Fruit fly (Drosophila melanogaster): ENCODE data around the gene Nipsnap.

The Nipsnap gene

dm6 chrX:16082932-16083331 lies 9.6 kb upstream of the Nipsnap start, which contains the start of gene CG8958:
Gene CG8958, plus strand, starts transcription at chrX:16083232.
- no peak for TF ChIP-seq CG12605 (GFP tag; IDR thresholded peaks at IDR 0.05)
- TF ChIP-seq rn (GFP tag; IDR thresholded peaks at IDR 0.05): no peak
- no peak for TF ChIP-seq CG9948 (tag; optimal IDR thresholded peaks at IDR 0.05)
- no peak for TF ChIP-seq Pif1A (GFP tag; optimal IDR thresholded peaks at IDR 0.05)
- no peak for TF ChIP-seq CG4496 (GFP tag; IDR thresholded peaks at IDR 0.05)
- no peak for TF ChIP-seq CG15710 (tag; optimal IDR thresholded peaks at IDR 0.05)
- no peak for TF ChIP-seq CG8301 (tag; optimal IDR thresholded peaks at IDR 0.05)
- no peak for TF ChIP-seq D1 (tag; optimal IDR thresholded peaks at IDR 0.05)
- TF ChIP-seq Pif1B (GFP tag; optimal IDR thresholded peaks at IDR 0.05): no peak
- TF ChIP-seq CG34367 (tag; optimal IDR thresholded peaks at IDR 0.05): no peak
- TF ChIP-seq Snoo (tag; optimal IDR thresholded peaks at IDR 0.05): no peak
- no peak for TF ChIP-seq CG8159 (tag; optimal IDR thresholded peaks at IDR 0.05)
- TF ChIP-seq CG32121 (GFP tag; IDR thresholded peaks at IDR 0.05): no peak
- no peak for TF ChIP-seq fd96Ca (GFP tag; IDR thresholded peaks at IDR 0.05)
- TF ChIP-seq gl (tag; optimal IDR thresholded peaks at IDR 0.05): no peak
- no peak for TF ChIP-seq CG10348 (GFP tag; IDR thresholded peaks at IDR 0.05)
- TF ChIP-seq CG13204 (GFP tag; optimal IDR thresholded peaks at IDR 0.05): no peak

- TF ChIP-seq CG15710 (tag; optimal IDR thresholded peaks at IDR 0.05) (no peak), CG8159 (tag; optimal IDR thresholded peaks at IDR 0.05) (no peak), Pif1A (GFP tag; optimal IDR thresholded peaks at IDR 0.05) (no peak), Pif1B (GFP tag; optimal IDR thresholded peaks at IDR 0.05) (no peak), D1 (tag; optimal IDR thresholded peaks at IDR 0.05) (no peak), Snoo (tag; optimal IDR thresholded peaks at IDR 0.05) (no peak), CG34367 (tag; optimal IDR thresholded peaks at IDR 0.05) (no peak), CG12605 (GFP tag; IDR thresholded peaks at IDR 0.05) (no peak), rn (GFP tag; IDR thresholded peaks at IDR 0.05) (no peak), CG13204 (GFP tag; optimal IDR thresholded peaks at IDR 0.05) (no peak), CG17806 (tag; optimal IDR thresholded peaks at IDR 0.05) (no peak), CG14655 (GFP tag; optimal IDR thresholded peaks at IDR 0.05) (no peak), EcR (GFP tag; optimal IDR thresholded peaks at IDR 0.05) (no peak), Ets98B (GFP tag; IDR thresholded peaks at IDR 0.05) (no peak), CG8301 (tag; optimal IDR thresholded peaks at IDR 0.05) (no peak)
Observed at dm6 chrX:16072658-16073374, 552 bp downstream of the Nipsnap start.

dm6 chrX:16072193-16072592 lies 1.2 kb downstream of the Nipsnap start:
- TF ChIP-seq gl (tag; optimal IDR thresholded peaks at IDR 0.05): peak; percentile 1
- TF ChIP-seq CG32121 (GFP tag; IDR thresholded peaks at IDR 0.05): no peak

- TF ChIP-seq Pif1B (GFP tag; optimal IDR thresholded peaks at IDR 0.05): no peak
- TF ChIP-seq D1 (tag; optimal IDR thresholded peaks at IDR 0.05): no peak
Observed at dm6 chrX:16063414-16063938, 9.9 kb downstream of the Nipsnap start, which contains the start of gene dpr18. Gene dpr18, plus strand, starts transcription at chrX:16063738.

dm6 chrX:16062720-16063413 lies 10.5 kb downstream of the Nipsnap start, which contains the start of gene CG12395:
Gene CG12395, minus strand, starts transcription at chrX:16062898.
- TF ChIP-seq Ets98B (GFP tag; IDR thresholded peaks at IDR 0.05): no peak
- no peak for TF ChIP-seq CG32121 (GFP tag; IDR thresholded peaks at IDR 0.05)
- TF ChIP-seq gl (tag; optimal IDR thresholded peaks at IDR 0.05): no peak
- no peak for TF ChIP-seq CG34367 (tag; optimal IDR thresholded peaks at IDR 0.05)
- no peak for TF ChIP-seq CG13204 (GFP tag; optimal IDR thresholded peaks at IDR 0.05)
- TF ChIP-seq Pif1A (GFP tag; optimal IDR thresholded peaks at IDR 0.05): no peak
- TF ChIP-seq CG10348 (GFP tag; IDR thresholded peaks at IDR 0.05): no peak
- TF ChIP-seq CG17806 (tag; optimal IDR thresholded peaks at IDR 0.05): no peak
- no peak for TF ChIP-seq CG15710 (tag; optimal IDR thresholded peaks at IDR 0.05)
- no peak for TF ChIP-seq CG14655 (GFP tag; optimal IDR thresholded peaks at IDR 0.05)
- no peak for TF ChIP-seq EcR (GFP tag; optimal IDR thresholded peaks at IDR 0.05)
- TF ChIP-seq CG8159 (tag; optimal IDR thresholded peaks at IDR 0.05): no peak
- TF ChIP-seq CG9948 (tag; optimal IDR thresholded peaks at IDR 0.05): no peak
- TF ChIP-seq fd96Ca (GFP tag; IDR thresholded peaks at IDR 0.05): no peak

All from whole organism, pupa.